Fruit fly (Drosophila melanogaster) whole organism, embryonic: ENCODE measurements around the gene CG17564.

Experiments
- CG17912 ChIP-seq: fragments of 200-800 bp; sonication (Bioruptor generic); optimal IDR thresholded peaks from 2 replicates; lab custom pipeline; 2018; ENCODE audit warnings: missing biosample characterization, mild to moderate bottlenecking, missing genetic modification characterization
- CG7271 ChIP-seq: fragments of 200-800 bp; sonication (Bioruptor generic); optimal IDR thresholded peaks from 2 replicates; lab custom pipeline; 2018; ENCODE audit warnings: missing biosample characterization, mild to moderate bottlenecking, missing genetic modification characterization, moderate library complexity
- Drgx ChIP-seq: fragments of 200-800 bp; sonication (Bioruptor generic); IDR thresholded peaks from 2 replicates; pipeline ENCODE4 v1.3.6; 2022; ENCODE audit warnings: missing biosample characterization, missing genetic modification characterization
- E2f2 ChIP-seq: fragments of 200-800 bp; sonication (Bioruptor generic); IDR thresholded peaks from 2 replicates; pipeline ENCODE4 v1.3.6; 2022; ENCODE audit warnings: missing biosample characterization, missing genetic modification characterization
- Fer1 ChIP-seq: fragments of 200-800 bp; sonication (Bioruptor generic); optimal IDR thresholded peaks from 2 replicates; lab custom pipeline; 2017; ENCODE audit warnings: missing biosample characterization, mild to moderate bottlenecking, missing genetic modification characterization
- Hr51 ChIP-seq, 2 experiments: fragments of 200-800 bp; sonication (Bioruptor generic); optimal IDR thresholded peaks; 2 replicates in 1 of 2; 3 replicates in 1 of 2; lab custom pipeline; 2016 to 2018; ENCODE audit warnings: missing biosample characterization in 2 of 2, missing genetic modification characterization in 2 of 2, mild to moderate bottlenecking in 1 of 2, moderate library complexity in 1 of 2
- exex ChIP-seq: fragments of 200-800 bp; sonication (Bioruptor generic); optimal IDR thresholded peaks from 4 replicates; lab custom pipeline; 2018; ENCODE audit warnings: missing biosample characterization, mild to moderate bottlenecking, missing genetic modification characterization, moderate library complexity
- fd64A ChIP-seq: fragments of 200-800 bp; sonication (Bioruptor generic); optimal IDR thresholded peaks from 3 replicates; lab custom pipeline; 2018; ENCODE audit warnings: missing biosample characterization, mild to moderate bottlenecking, missing genetic modification characterization
- knrl ChIP-seq: fragments of 200-800 bp; sonication (Bioruptor generic); IDR thresholded peaks from 3 replicates; pipeline ENCODE4 v1.3.6; 2022; ENCODE audit warnings: missing biosample characterization, missing genetic modification characterization; ENCODE audit not compliant: partially characterized antibody
- sc ChIP-seq, 3 experiments: fragments of >200 bp in 2 of 3; fragments of 200-800 bp in 1 of 3; sonication (Bioruptor generic) in 1 of 3; optimal IDR thresholded peaks; 2 replicates in 2 of 3; 3 replicates in 1 of 3; lab custom pipeline; 2017; ENCODE audit warnings: mild to moderate bottlenecking in 1 of 3, missing biosample characterization in 1 of 3, missing genetic modification characterization in 1 of 3, missing genetic modification reagents in 1 of 3
- shn ChIP-seq: fragments of 200-800 bp; sonication (Bioruptor generic); optimal IDR thresholded peaks from 3 replicates; lab custom pipeline; 2016; ENCODE audit warnings: missing biosample characterization, missing genetic modification characterization
- usp ChIP-seq: fragments of >200 bp; optimal IDR thresholded peaks from 2 replicates; lab custom pipeline; 2017; ENCODE audit warnings: missing biosample characterization, missing genetic modification characterization
- wdn ChIP-seq: fragments of 200-800 bp; sonication (Bioruptor generic); IDR thresholded peaks from 2 replicates; pipeline ENCODE4 v1.3.6; 2022; ENCODE audit warnings: missing biosample characterization, missing genetic modification characterization

DNA sequence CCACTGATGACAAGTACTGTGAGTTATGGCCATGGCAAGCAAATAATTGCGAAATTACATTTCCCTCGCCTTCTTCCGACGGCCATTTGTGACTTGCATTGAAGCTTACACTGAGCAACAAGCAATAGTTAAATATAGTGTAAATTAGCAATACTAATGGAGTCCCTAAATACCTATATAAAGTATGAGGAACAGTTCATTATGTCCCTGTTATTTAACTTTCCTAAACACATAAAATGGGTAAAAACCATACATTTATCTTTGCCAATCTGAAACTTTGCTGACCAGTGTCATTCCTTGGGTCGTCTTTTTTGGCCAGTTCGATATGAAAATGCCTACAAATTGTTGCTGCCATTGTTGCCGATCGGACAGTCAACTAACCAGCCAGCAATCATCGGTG is 25.7 kb upstream of the CG17564 start:
- TF ChIP-seq fd64A (GFP tag; lab: Kevin White, UChicago) (no peak), shn (GFP tag; lab: Kevin White, UChicago) (no peak), CG7271 (no peak), Hr51 (GFP tag; optimal IDR thresholded peaks at IDR 0.05; lab: Kevin White, UChicago) (peak in 1 of 2 experiments; percentile 19), knrl (no peak), Drgx (GFP tag; lab: Robert Waterston, UW) (peak; percentile 62), sc (optimal IDR thresholded peaks at IDR 0.05; lab: Kevin White, UChicago) (no peak), sc (GFP tag; optimal IDR thresholded peaks at IDR 0.05; lab: Kevin White, UChicago) (no peak), usp (GFP tag; lab: Kevin White, UChicago) (no peak), E2f2 (GFP tag; lab: Robert Waterston, UW) (no peak), exex (tag; lab: Kevin White, UChicago) (no peak), Fer1 (GFP tag; lab: Kevin White, UChicago) (no peak), wdn (GFP tag; lab: Robert Waterston, UW) (no peak), CG17912 (GFP tag; lab: Kevin White, UChicago) (no peak)
